Fruit fly (Drosophila melanogaster) whole organism, pupa: ENCODE data around the gene side.
A peak's percentile ranks its signal among the peaks of the same experiment; 100 is the strongest.

Experiments
- CG8301 ChIP-seq: fragments of 200-800 bp; sonication (Bioruptor generic); optimal IDR thresholded peaks from 2 replicates; lab custom pipeline; 2018; ENCODE audit warnings: missing biosample characterization, mild to moderate bottlenecking, missing genetic modification characterization
- fd96Ca ChIP-seq: fragments of 200-800 bp; sonication (Bioruptor generic); IDR thresholded peaks from 3 replicates; pipeline ENCODE4 v1.3.6; 2022; ENCODE audit warnings: missing biosample characterization, missing genetic modification characterization

- TF ChIP-seq CG8301 (tag; lab: Kevin White, UChicago) (peak; percentile 19), fd96Ca (GFP tag; lab: Robert Waterston, UW) (no peak)
Measured at dm6 chr3R:27421810-27422209, 15.5 kb downstream of the side start.
